Worm (Caenorhabditis elegans) whole organism, L4 larva: ENCODE data around the gene fmo-1.

Source experiments
- F10B5.3 ChIP-seq: sonication (generic microtip); optimal IDR thresholded peaks from 2 replicates; lab custom pipeline; 2016; ENCODE audit warnings: mild to moderate bottlenecking, missing genetic modification characterization, missing compliant biosample characterization
- aly-2 ChIP-seq: sonication (generic microtip); optimal IDR thresholded peaks from 2 replicates; lab custom pipeline; 2018; ENCODE audit warnings: missing biosample characterization, missing genetic modification characterization
- ceh-62 ChIP-seq: sonication (generic microtip); optimal IDR thresholded peaks from 2 replicates; lab custom pipeline; 2017; ENCODE audit warnings: missing biosample characterization, missing genetic modification characterization
- ces-1 ChIP-seq: fragments of 150-350 bp; sonication (generic microtip); optimal IDR thresholded peaks from 4 replicates; lab custom pipeline; 2014; ENCODE audit warnings: missing biosample characterization, missing genetic modification reagents, missing genetic modification characterization
- daf-8 ChIP-seq: fragments of 200-800 bp; sonication (Bioruptor generic); IDR thresholded peaks from 2 replicates; pipeline ENCODE4 v1.3.6; 2022; ENCODE audit warnings: missing genetic modification characterization, missing compliant biosample characterization
- dve-1 ChIP-seq: sonication (generic microtip); optimal IDR thresholded peaks from 2 replicates; lab custom pipeline; 2017; ENCODE audit warnings: antibody characterized with exemption, mild to moderate bottlenecking, missing genetic modification characterization, missing compliant biosample characterization; ENCODE audit not compliant: insufficient read depth
- fos-1 ChIP-seq: fragments of 150-350 bp; optimal IDR thresholded peaks from 2 replicates; lab custom pipeline; 2014; ENCODE audit warnings: missing biosample characterization, missing genetic modification characterization
- lin-38 ChIP-seq: fragments of 200-800 bp; sonication (Bioruptor generic); IDR thresholded peaks from 2 replicates; pipeline ENCODE4 v1.3.6; 2022; ENCODE audit warnings: missing genetic modification reagents, missing genetic modification characterization, missing compliant biosample characterization
- lin-39 ChIP-seq: fragments of 150-350 bp; optimal IDR thresholded peaks from 2 replicates; lab custom pipeline; 2014; ENCODE audit warnings: missing biosample characterization, missing genetic modification reagents, missing genetic modification characterization
- nhr-28 ChIP-seq: fragments of 150-350 bp; optimal IDR thresholded peaks from 2 replicates; lab custom pipeline; 2014; ENCODE audit warnings: missing biosample characterization, missing genetic modification characterization
- php-3 ChIP-seq: fragments of 200-800 bp; sonication (Bioruptor generic); IDR thresholded peaks from 2 replicates; pipeline ENCODE4 v1.3.6; 2022; ENCODE audit warnings: missing genetic modification reagents, missing genetic modification characterization, missing compliant biosample characterization
- unc-130 ChIP-seq: sonication (generic microtip); optimal IDR thresholded peaks from 2 replicates; lab custom pipeline; 2016; ENCODE audit warnings: missing genetic modification reagents, missing genetic modification characterization, missing compliant biosample characterization
- unc-39 ChIP-seq: sonication (generic microtip); optimal IDR thresholded peaks from 2 replicates; lab custom pipeline; 2017; ENCODE audit warnings: missing biosample characterization, missing genetic modification characterization

ce11 chrIV:10680379-10680778 lies 18.7 kb downstream of the fmo-1 start, which contains the start of gene K08C7.4:
- no peak for TF ChIP-seq daf-8 (GFP tag; lab: Robert Waterston, UW)
- TF ChIP-seq nhr-28 = no peak
- TF ChIP-seq ceh-62 (tag; lab: Kevin White, UChicago) = no peak
- no peak for TF ChIP-seq lin-39 (tag; lab: Kevin White, UChicago)
- no peak for TF ChIP-seq dve-1 (tag; lab: Kevin White, UChicago)
- no peak for TF ChIP-seq fos-1 (tag; lab: Kevin White, UChicago)
- TF ChIP-seq unc-130 = no peak
- no peak for TF ChIP-seq F10B5.3 (tag; lab: Kevin White, UChicago)
- TF ChIP-seq unc-39 (tag; lab: Kevin White, UChicago) = no peak
- TF ChIP-seq lin-38 (GFP tag; lab: Robert Waterston, UW) = no peak
- TF ChIP-seq ces-1 (GFP tag; lab: Kevin White, UChicago) = no peak
- TF ChIP-seq aly-2 (tag; lab: Kevin White, UChicago) = no peak
- TF ChIP-seq php-3 = no peak
